Worm (Caenorhabditis elegans) whole organism, L4/young adult: ENCODE results near the gene srz-56.
"Not testable (repeated sequence)": the region's sequence is repeated elsewhere in the genome, so short reads cannot be mapped to it uniquely, and the experiment has no call there.

Source experiments
- W03F9.2 ChIP-seq: fragments of 150-350 bp; optimal IDR thresholded peaks from 2 replicates; lab custom pipeline; 2014; ENCODE audit warnings: missing biosample characterization, missing genetic modification characterization
- dao-5 ChIP-seq: sonication (generic microtip); optimal IDR thresholded peaks from 2 replicates; lab custom pipeline; 2016; ENCODE audit warnings: missing genotype, missing genetic modification characterization, moderate library complexity, missing compliant biosample characterization
- him-1 ChIP-seq: sonication (generic microtip); optimal IDR thresholded peaks from 2 replicates; lab custom pipeline; 2016; ENCODE audit warnings: missing genotype, missing genetic modification reagents, missing genetic modification characterization, missing compliant biosample characterization

ce11 chrIII:2261353-2261752 lies 20.8 kb downstream of the srz-56 start, which contains the start of gene fbxa-42:
- TF ChIP-seq him-1, W03F9.2, dao-5 (tag; lab: Kevin White, UChicago): not testable (repeated sequence)
